Worm (Caenorhabditis elegans) whole organism, midembryonic: Measurements from ENCODE around the gene npax-2.

Experiments used
- flt-1 ChIP-seq: fragments of 200-800 bp; sonication (Bioruptor generic); IDR thresholded peaks from 2 replicates; pipeline ENCODE4 v1.3.6; 2022; ENCODE audit warnings: missing genetic modification characterization, missing compliant biosample characterization
- tab-1 ChIP-seq: fragments of 200-800 bp; sonication (Bioruptor generic); IDR thresholded peaks from 2 replicates; pipeline ENCODE4 v1.3.6; 2022; ENCODE audit warnings: missing genetic modification characterization, missing compliant biosample characterization
- ztf-23 ChIP-seq: fragments of 200-800 bp; sonication (Bioruptor generic); IDR thresholded peaks from 2 replicates; pipeline ENCODE4 v1.3.6; 2022; ENCODE audit warnings: missing genetic modification reagents, missing genetic modification characterization, missing compliant biosample characterization

- TF ChIP-seq flt-1 (GFP tag; lab: Robert Waterston, UW): no peak
- no peak for TF ChIP-seq ztf-23
- TF ChIP-seq tab-1: no peak
Observed at ce11 chrX:2191925-2192554, 42.1 kb upstream of the npax-2 start, which contains the start of gene gap-1.
